Fruit fly (Drosophila melanogaster) whole organism, adult: ENCODE measurements around the gene CG6230.

Experiments used
- CG11617 ChIP-seq: fragments of 200-800 bp; sonication (Bioruptor generic); optimal IDR thresholded peaks from 2 replicates; lab custom pipeline; 2017; ENCODE audit warnings: mild to moderate bottlenecking, missing biosample characterization, missing genetic modification reagents, missing genetic modification characterization
- CG12768 ChIP-seq: fragments of 200-800 bp; sonication (Bioruptor generic); optimal IDR thresholded peaks from 2 replicates; lab custom pipeline; 2017; ENCODE audit warnings: missing biosample characterization, missing genetic modification characterization, mild to moderate bottlenecking, moderate library complexity, missing genetic modification reagents
- CG14711 ChIP-seq: fragments of 200-800 bp; sonication (Bioruptor generic); optimal IDR thresholded peaks from 2 replicates; lab custom pipeline; 2018; ENCODE audit warnings: missing biosample characterization, mild to moderate bottlenecking, missing genetic modification characterization, moderate library complexity
- CG1620 ChIP-seq: fragments of 200-800 bp; sonication (Bioruptor generic); optimal IDR thresholded peaks from 2 replicates; lab custom pipeline; 2016; ENCODE audit warnings: missing biosample characterization, missing genetic modification characterization
- CG33017 ChIP-seq: fragments of 200-800 bp; sonication (Bioruptor generic); optimal IDR thresholded peaks from 2 replicates; lab custom pipeline; 2018; ENCODE audit warnings: missing biosample characterization, mild to moderate bottlenecking, missing genetic modification characterization, moderate library complexity
- CG5204 ChIP-seq: fragments of 200-800 bp; sonication (Bioruptor generic); optimal IDR thresholded peaks from 2 replicates; lab custom pipeline; 2016; ENCODE audit warnings: missing biosample characterization, missing genetic modification characterization
- CG7045 ChIP-seq: fragments of 200-800 bp; sonication (Bioruptor generic); optimal IDR thresholded peaks from 2 replicates; lab custom pipeline; 2017; ENCODE audit warnings: missing biosample characterization, mild to moderate bottlenecking, missing genetic modification characterization
- CG7101 ChIP-seq: fragments of 200-800 bp; sonication (Bioruptor generic); optimal IDR thresholded peaks from 2 replicates; lab custom pipeline; 2018; ENCODE audit warnings: missing biosample characterization, mild to moderate bottlenecking, missing genetic modification characterization, moderate library complexity
- Clk ChIP-seq: fragments of 200-800 bp; sonication (Bioruptor generic); optimal IDR thresholded peaks from 2 replicates; lab custom pipeline; 2017; ENCODE audit warnings: missing biosample characterization, missing genetic modification characterization
- Crg-1 ChIP-seq: fragments of 200-800 bp; sonication (Bioruptor generic); optimal IDR thresholded peaks from 2 replicates; lab custom pipeline; 2016; ENCODE audit warnings: missing biosample characterization, missing genetic modification characterization
- Hr96 ChIP-seq: fragments of 200-800 bp; sonication (Bioruptor generic); optimal IDR thresholded peaks from 2 replicates; lab custom pipeline; 2016; ENCODE audit warnings: missing biosample characterization, missing genetic modification characterization
- Mnt ChIP-seq: fragments of 200-800 bp; sonication (Bioruptor generic); optimal IDR thresholded peaks from 2 replicates; lab custom pipeline; 2016; ENCODE audit warnings: missing biosample characterization, mild to moderate bottlenecking, missing genetic modification characterization
- bab1 ChIP-seq: fragments of 200-800 bp; sonication (Bioruptor generic); optimal IDR thresholded peaks from 3 replicates; lab custom pipeline; 2019; ENCODE audit warnings: missing biosample characterization, mild to moderate bottlenecking, missing genetic modification characterization, moderate library complexity
- cic ChIP-seq: fragments of 200-800 bp; sonication (Bioruptor generic); optimal IDR thresholded peaks from 2 replicates; lab custom pipeline; 2017; ENCODE audit warnings: missing biosample characterization, mild to moderate bottlenecking, missing genetic modification characterization, moderate library complexity
- cnc ChIP-seq, 2 experiments: fragments of >200 bp; optimal IDR thresholded peaks; 2 replicates each; lab custom pipeline; 2017
- kay ChIP-seq: fragments of 200-800 bp; sonication (Bioruptor generic); peaks from one replicate; lab custom pipeline; 2016; ENCODE audit warnings: missing biosample characterization, missing genetic modification characterization, borderline replicate concordance
- ovo ChIP-seq: fragments of 200-800 bp; sonication (Bioruptor generic); optimal IDR thresholded peaks from 2 replicates; lab custom pipeline; 2016; ENCODE audit warnings: missing biosample characterization, missing genetic modification characterization
- pad ChIP-seq: fragments of 200-800 bp; sonication (Bioruptor generic); optimal IDR thresholded peaks from 3 replicates; lab custom pipeline; 2017; ENCODE audit warnings: missing biosample characterization, missing genetic modification characterization, mild to moderate bottlenecking, moderate library complexity, missing genetic modification reagents
- tj ChIP-seq: fragments of 200-800 bp; sonication (Bioruptor generic); optimal IDR thresholded peaks from 3 replicates; lab custom pipeline; 2017; ENCODE audit warnings: missing biosample characterization, mild to moderate bottlenecking, missing genetic modification characterization, moderate library complexity
- toe ChIP-seq: fragments of 200-800 bp; sonication (Bioruptor generic); optimal IDR thresholded peaks from 2 replicates; lab custom pipeline; 2016; ENCODE audit warnings: missing biosample characterization, missing genetic modification characterization

CG6230 gene

dm6 chr2L:11113714-11114113 is 6.4 kb downstream of the CG6230 start, which contains the start of gene Gr32a:
Gene Gr32a (plus strand): TSS chr2L:11114014.
- no peak for TF ChIP-seq CG12768 (GFP tag; lab: Kevin White, UChicago)
- TF ChIP-seq CG7101 (tag; lab: Kevin White, UChicago) = no peak
- TF ChIP-seq CG1620 (GFP tag; lab: Kevin White, UChicago) = no peak
- no peak for TF ChIP-seq Clk (GFP tag; lab: Kevin White, UChicago)
- TF ChIP-seq CG14711 = no peak
- no peak for TF ChIP-seq CG11617 (GFP tag; lab: Kevin White, UChicago)

- TF ChIP-seq tj (no peak), Clk (GFP tag; lab: Kevin White, UChicago) (peak; percentile 37), cic (GFP tag; lab: Kevin White, UChicago) (no peak), pad (GFP tag; lab: Kevin White, UChicago) (peak; percentile 50), CG12768 (GFP tag; lab: Kevin White, UChicago) (peak; percentile 60), CG33017 (tag; lab: Kevin White, UChicago) (peak; percentile 65), cnc (optimal IDR thresholded peaks at IDR 0.05; lab: Kevin White, UChicago) (no peak), Mnt (GFP tag; lab: Kevin White, UChicago) (no peak), CG7101 (tag; lab: Kevin White, UChicago) (peak; percentile 59), CG5204 (GFP tag; lab: Kevin White, UChicago) (no peak), ovo (GFP tag; lab: Kevin White, UChicago) (no peak), toe (no peak), Crg-1 (GFP tag; lab: Kevin White, UChicago) (no peak), kay (no peak), CG11617 (GFP tag; lab: Kevin White, UChicago) (peak; percentile 47), bab1 (peak; percentile 65), Hr96 (no peak), CG1620 (GFP tag; lab: Kevin White, UChicago) (no peak), CG14711 (peak; percentile 51), CG7045 (GFP tag; lab: Kevin White, UChicago) (peak; percentile 63)
These were observed 7.0 kb downstream of the CG6230 start, which contains the start of gene Idua for dm6 chr2L:11113011-11113528. Gene Idua (minus strand): TSS chr2L:11113061.

DNA sequence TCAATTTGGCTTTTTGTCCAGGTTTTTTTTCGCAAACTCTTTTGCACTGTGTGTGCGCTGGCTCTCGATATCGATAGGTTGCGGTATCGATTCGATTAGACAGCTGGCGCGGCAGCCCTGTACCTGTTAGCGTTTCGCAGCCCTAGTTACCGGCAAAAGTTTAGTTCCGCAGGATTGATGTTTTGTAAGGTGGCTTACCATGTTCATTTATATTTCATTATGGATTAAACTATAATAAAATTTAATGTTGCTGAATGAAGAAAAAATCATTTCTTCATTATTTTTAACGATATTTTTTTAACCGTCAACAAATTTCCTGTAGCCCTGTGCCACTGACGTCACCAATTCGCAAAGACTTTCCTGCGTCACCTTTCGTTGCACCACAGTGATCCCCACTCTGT is 13.6 kb downstream of the CG6230 start, which contains the start of gene Reps:
Reps (minus strand) TSS at position 84 of the 401 bp plus-strand sequence.
- TF ChIP-seq CG11617 (GFP tag; lab: Kevin White, UChicago) (peak; percentile 96), bab1 (peak; percentile 96), cnc (optimal IDR thresholded peaks at IDR 0.05; lab: Kevin White, UChicago) (no peak), Clk (GFP tag; lab: Kevin White, UChicago) (peak; percentile 96), CG14711 (peak; percentile 95), kay (no peak), ovo (GFP tag; lab: Kevin White, UChicago) (peak; percentile 94), cic (GFP tag; lab: Kevin White, UChicago) (peak; percentile 77), CG12768 (GFP tag; lab: Kevin White, UChicago) (peak; percentile 98), CG5204 (GFP tag; lab: Kevin White, UChicago) (peak; percentile 98), tj (peak; percentile 87), CG33017 (tag; lab: Kevin White, UChicago) (peak; percentile 96), toe (peak; percentile 98), Mnt (GFP tag; lab: Kevin White, UChicago) (peak; percentile 93), CG1620 (GFP tag; lab: Kevin White, UChicago) (peak; percentile 97), pad (GFP tag; lab: Kevin White, UChicago) (peak; percentile 89), Hr96 (peak; percentile 97), CG7045 (GFP tag; lab: Kevin White, UChicago) (peak; percentile 98), Crg-1 (GFP tag; lab: Kevin White, UChicago) (peak; percentile 96), CG7101 (tag; lab: Kevin White, UChicago) (peak; percentile 97)

- TF ChIP-seq pad (GFP tag; lab: Kevin White, UChicago) (no peak), CG1620 (GFP tag; lab: Kevin White, UChicago) (no peak), Crg-1 (GFP tag; lab: Kevin White, UChicago) (no peak), ovo (GFP tag; lab: Kevin White, UChicago) (no peak), Hr96 (no peak), CG14711 (no peak)
These were observed 14.8 kb downstream of the CG6230 start for dm6 chr2L:11105320-11105719.

- TF ChIP-seq CG1620 (GFP tag; lab: Kevin White, UChicago) (no peak), bab1 (peak; percentile 17)
These were observed 19.5 kb downstream of the CG6230 start, which contains the start of gene Ge-1 for dm6 chr2L:11100516-11101061. Gene Ge-1 (minus strand): TSS chr2L:11100888.

DNA sequence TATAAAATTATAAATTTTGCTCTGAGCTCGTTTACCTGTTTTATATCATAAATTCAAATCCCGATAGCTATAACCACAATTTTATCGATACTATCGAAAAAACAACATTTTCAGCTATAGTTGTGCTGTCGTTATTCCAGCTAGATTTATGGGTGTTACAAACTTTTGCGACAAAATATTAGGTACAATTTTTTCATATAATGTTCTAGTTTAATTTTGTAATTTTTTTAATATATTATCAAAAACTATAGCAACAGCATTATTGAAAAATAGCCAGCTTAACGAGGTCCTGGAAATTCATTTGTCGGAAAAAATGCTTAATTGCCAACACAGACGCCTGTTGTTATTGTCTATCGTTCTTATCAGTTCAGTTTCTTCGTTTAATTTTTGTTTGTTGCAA is 29.0 kb downstream of the CG6230 start, which contains the start of gene Wdr59:
Wdr59 (plus strand) TSS at position 334 of the 400 bp plus-strand sequence.
- TF ChIP-seq CG33017 (tag; lab: Kevin White, UChicago) (peak; percentile 32), CG7101 (tag; lab: Kevin White, UChicago) (peak; percentile 40), Mnt (GFP tag; lab: Kevin White, UChicago) (peak; percentile 26), CG5204 (GFP tag; lab: Kevin White, UChicago) (peak; percentile 54), kay (no peak), bab1 (peak; percentile 64), cic (GFP tag; lab: Kevin White, UChicago) (no peak), CG1620 (GFP tag; lab: Kevin White, UChicago) (peak; percentile 23), Crg-1 (GFP tag; lab: Kevin White, UChicago) (peak; percentile 25), Hr96 (no peak), CG7045 (GFP tag; lab: Kevin White, UChicago) (peak; percentile 4), CG11617 (GFP tag; lab: Kevin White, UChicago) (peak; percentile 33), CG14711 (peak; percentile 59), tj (peak; percentile 9), pad (GFP tag; lab: Kevin White, UChicago) (no peak), Clk (GFP tag; lab: Kevin White, UChicago) (no peak), cnc (optimal IDR thresholded peaks at IDR 0.05; lab: Kevin White, UChicago) (no peak), toe (no peak), CG12768 (GFP tag; lab: Kevin White, UChicago) (no peak), ovo (GFP tag; lab: Kevin White, UChicago) (no peak)
